Fruit fly (Drosophila melanogaster) S2 (cell line): ENCODE data around the gene CG6040.

Experiments used
- CG8478 ChIP-seq: fragments of >200 bp; optimal IDR thresholded peaks from 2 replicates; lab custom pipeline; 2018
- CTCF ChIP-seq, 2 experiments: fragments of >200 bp; optimal IDR thresholded peaks; 2 replicates each; lab custom pipeline; 2018

- TF ChIP-seq CG8478 (lab: Kevin White, UChicago) (no peak), CTCF (optimal IDR thresholded peaks at IDR 0.05; lab: Kevin White, UChicago) (no peak)
Observed at dm6 chr3R:19176700-19177099, 79.9 kb downstream of the CG6040 start, which contains the start of gene CG14282.
